Worm (Caenorhabditis elegans) whole organism, L4/young adult: Measurements from ENCODE around the gene Y39A1A.18.

ENCODE experiments used
- W03F9.2 ChIP-seq: fragments of 150-350 bp; optimal IDR thresholded peaks from 2 replicates; lab custom pipeline; 2014; ENCODE audit warnings: missing biosample characterization, missing genetic modification characterization
- dao-5 ChIP-seq: sonication (generic microtip); optimal IDR thresholded peaks from 2 replicates; lab custom pipeline; 2016; ENCODE audit warnings: missing genotype, missing genetic modification characterization, moderate library complexity, missing compliant biosample characterization
- him-1 ChIP-seq: sonication (generic microtip); optimal IDR thresholded peaks from 2 replicates; lab custom pipeline; 2016; ENCODE audit warnings: missing genotype, missing genetic modification reagents, missing genetic modification characterization, missing compliant biosample characterization

ce11 chrIII:10740518-10740917 is 46.2 kb upstream of the Y39A1A.18 start, which contains the start of gene K01G5.8:
- no peak for TF ChIP-seq W03F9.2
- TF ChIP-seq dao-5 (tag; lab: Kevin White, UChicago), result no peak
- no peak for TF ChIP-seq him-1 (tag; lab: Kevin White, UChicago)
